Fruit fly (Drosophila melanogaster) whole organism, pupa: ENCODE results near the gene Uck.

ENCODE experiments used
- CG12605 ChIP-seq: fragments of 200-800 bp; sonication (Bioruptor generic); IDR thresholded peaks from 2 replicates; pipeline ENCODE4 v1.3.6; 2022; ENCODE audit warnings: missing biosample characterization, missing genetic modification characterization
- CG13204 ChIP-seq: fragments of 200-800 bp; sonication (Bioruptor generic); optimal IDR thresholded peaks from 2 replicates; lab custom pipeline; 2018; ENCODE audit warnings: missing biosample characterization, mild to moderate bottlenecking, missing genetic modification characterization, moderate library complexity
- CG17806 ChIP-seq: fragments of 200-800 bp; sonication (Bioruptor generic); optimal IDR thresholded peaks from 2 replicates; lab custom pipeline; 2018; ENCODE audit warnings: missing biosample characterization, mild to moderate bottlenecking, missing genetic modification characterization, moderate library complexity
- CG32121 ChIP-seq: fragments of 200-800 bp; sonication (Bioruptor generic); IDR thresholded peaks from 2 replicates; pipeline ENCODE4 v1.3.6; 2022; ENCODE audit warnings: missing biosample characterization, missing genetic modification characterization
- CG34367 ChIP-seq: fragments of 200-800 bp; sonication (Bioruptor generic); optimal IDR thresholded peaks from 2 replicates; lab custom pipeline; 2018; ENCODE audit warnings: missing biosample characterization, mild to moderate bottlenecking, missing genetic modification characterization
- CG8301 ChIP-seq: fragments of 200-800 bp; sonication (Bioruptor generic); optimal IDR thresholded peaks from 2 replicates; lab custom pipeline; 2018; ENCODE audit warnings: missing biosample characterization, mild to moderate bottlenecking, missing genetic modification characterization
- Pif1B ChIP-seq: fragments of 200-800 bp; sonication (Bioruptor generic); optimal IDR thresholded peaks from 3 replicates; lab custom pipeline; 2016; ENCODE audit warnings: missing biosample characterization, missing genetic modification characterization
- gl ChIP-seq: fragments of 200-800 bp; sonication (Bioruptor generic); optimal IDR thresholded peaks from 2 replicates; lab custom pipeline; 2018; ENCODE audit warnings: missing biosample characterization, mild to moderate bottlenecking, missing genetic modification characterization

DNA sequence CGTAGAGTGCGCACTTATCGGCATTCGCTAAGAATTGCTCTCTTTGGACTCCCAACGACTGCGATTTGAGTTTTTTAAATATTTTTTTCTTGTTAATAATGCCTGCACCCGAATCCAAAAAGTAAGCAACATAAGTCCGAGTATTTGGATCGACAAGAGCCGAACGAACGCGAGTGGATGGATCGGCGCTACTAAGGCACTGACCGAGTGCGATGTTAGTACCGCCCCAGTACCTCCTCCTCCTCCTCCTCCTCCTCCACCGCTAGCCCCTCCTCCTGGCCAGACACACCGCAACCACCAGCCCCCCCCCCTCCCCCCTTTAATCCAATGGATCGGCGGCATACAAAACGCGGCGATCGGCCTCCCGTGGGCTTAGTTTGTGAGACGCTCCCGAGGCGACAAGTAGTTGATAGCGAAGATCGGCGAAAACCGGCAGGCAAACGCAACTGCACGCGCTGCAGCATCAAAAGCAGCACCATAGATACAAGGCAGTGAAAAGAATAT lies 6.3 kb upstream of the Uck start, which contains the start of gene CG6356:
- TF ChIP-seq gl (no peak), CG12605 (GFP tag; lab: Robert Waterston, UW) (peak; percentile 47; the same call in 1 of the 2 replicates), CG8301 (peak; percentile 25), Pif1B (GFP tag; lab: Kevin White, UChicago) (no peak), CG32121 (GFP tag; lab: Robert Waterston, UW) (peak; percentile 62; the same call in 1 of the 2 replicates), CG34367 (no peak), CG17806 (no peak), CG13204 (peak; percentile 86)
